Worm (Caenorhabditis elegans) whole organism, L1 larva: ENCODE measurements around the gene osta-1.

Experiments used
- lin-35 ChIP-seq, 2 experiments: fragments of 150-350 bp; optimal IDR thresholded peaks; 2 replicates each; lab custom pipeline; 2014; ENCODE audit warnings: missing biosample characterization in 2 of 2, missing genetic modification characterization in 2 of 2, missing genetic modification reagents in 2 of 2
- nhr-237 ChIP-seq: fragments of 150-350 bp; optimal IDR thresholded peaks from 2 replicates; lab custom pipeline; 2014; ENCODE audit warnings: missing biosample characterization, missing genetic modification characterization
- nhr-76 ChIP-seq: sonication (generic microtip); optimal IDR thresholded peaks from 2 replicates; lab custom pipeline; 2017; ENCODE audit warnings: missing biosample characterization, missing genetic modification characterization
- unc-130 ChIP-seq: fragments of 150-350 bp; optimal IDR thresholded peaks from 2 replicates; lab custom pipeline; 2017; ENCODE audit warnings: missing biosample characterization, missing genetic modification characterization, inconsistent platforms

DNA sequence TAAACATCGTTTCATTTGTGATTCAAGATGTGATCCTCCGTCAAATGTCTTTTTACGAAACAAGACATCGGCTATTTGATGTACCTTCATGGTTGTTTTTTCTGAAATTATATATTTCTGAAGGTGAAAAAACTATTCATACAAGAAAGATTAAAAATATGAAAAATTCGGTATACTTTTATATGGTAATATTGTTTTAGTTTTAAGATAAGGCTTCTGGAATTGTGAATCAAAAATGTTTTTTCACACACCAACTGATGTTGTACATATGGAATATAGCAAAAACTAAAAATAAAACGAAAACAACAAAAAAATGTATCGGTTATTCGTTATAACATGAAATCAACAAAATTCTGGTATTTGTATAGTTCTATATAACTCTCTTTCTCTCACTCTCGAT is 30.8 kb downstream of the osta-1 start, which contains the start of gene F23F1.6:
- no peak for TF ChIP-seq nhr-76 (tag; lab: Kevin White, UChicago)
- TF ChIP-seq nhr-237 (tag; lab: Kevin White, UChicago), result no peak
- TF ChIP-seq lin-35 (GFP tag; optimal IDR thresholded peaks at IDR 0.05; lab: Kevin White, UChicago), result no peak
- TF ChIP-seq unc-130, result no peak
